Fruit fly (Drosophila melanogaster) whole organism, embryonic: Measurements from ENCODE around the gene CG17177.
A peak's percentile ranks its signal among the peaks of the same experiment; 100 is the strongest.

Source experiments
- Aef1 ChIP-seq: fragments of 200-800 bp; sonication (Bioruptor generic); IDR thresholded peaks from 3 replicates; pipeline ENCODE4 v1.3.6; 2022; ENCODE audit warnings: missing biosample characterization, missing genetic modification characterization
- CG11093 ChIP-seq: fragments of 200-800 bp; sonication (Bioruptor generic); IDR thresholded peaks from 3 replicates; pipeline ENCODE4 v1.3.6; 2022; ENCODE audit warnings: missing biosample characterization, missing genetic modification characterization
- CG12219 ChIP-seq: fragments of 200-800 bp; sonication (Bioruptor generic); optimal IDR thresholded peaks from 3 replicates; lab custom pipeline; 2018; ENCODE audit warnings: missing biosample characterization, mild to moderate bottlenecking, missing genetic modification characterization
- CG1233 ChIP-seq: fragments of 200-800 bp; sonication (Bioruptor generic); optimal IDR thresholded peaks from 4 replicates; lab custom pipeline; 2018; ENCODE audit warnings: missing biosample characterization, mild to moderate bottlenecking, missing genetic modification characterization
- CG15073 ChIP-seq: fragments of 200-800 bp; sonication (Bioruptor generic); optimal IDR thresholded peaks from 2 replicates; lab custom pipeline; 2016; ENCODE audit warnings: missing biosample characterization, missing genetic modification characterization
- CG16863 ChIP-seq: fragments of 200-800 bp; sonication (Bioruptor generic); optimal IDR thresholded peaks from 3 replicates; lab custom pipeline; 2016; ENCODE audit warnings: missing biosample characterization, missing genetic modification characterization
- CG17186 ChIP-seq: fragments of 200-800 bp; sonication (Bioruptor generic); optimal IDR thresholded peaks from 3 replicates; lab custom pipeline; 2017; ENCODE audit warnings: missing biosample characterization, missing genetic modification reagents, missing genetic modification characterization
- CG2712 ChIP-seq: fragments of 200-800 bp; optimal IDR thresholded peaks from 3 replicates; lab custom pipeline; 2019; ENCODE audit warnings: missing biosample characterization, mild to moderate bottlenecking, missing genetic modification characterization, moderate library complexity
- CG2889 ChIP-seq: fragments of 200-800 bp; sonication (Bioruptor generic); IDR thresholded peaks from 3 replicates; pipeline ENCODE4 v1.3.6; 2022; ENCODE audit warnings: missing biosample characterization, missing genetic modification characterization
- CG30020 ChIP-seq: fragments of 200-800 bp; optimal IDR thresholded peaks from 2 replicates; lab custom pipeline; 2019; ENCODE audit warnings: missing biosample characterization, mild to moderate bottlenecking, missing genetic modification characterization, moderate library complexity
- CG4360 ChIP-seq: fragments of 200-800 bp; sonication (Bioruptor generic); IDR thresholded peaks from 2 replicates; pipeline ENCODE4 v1.3.6; 2022; ENCODE audit warnings: missing biosample characterization, missing genetic modification characterization
- CG4424 ChIP-seq: fragments of 200-800 bp; sonication (Bioruptor generic); optimal IDR thresholded peaks from 3 replicates; lab custom pipeline; 2016; ENCODE audit warnings: missing biosample characterization, missing genetic modification characterization
- CG4730 ChIP-seq: fragments of 200-800 bp; sonication (Bioruptor generic); IDR thresholded peaks from 2 replicates; pipeline ENCODE4 v1.3.6; 2022; ENCODE audit warnings: missing biosample characterization, missing genetic modification characterization
- CG5245 ChIP-seq: fragments of 200-800 bp; sonication (Bioruptor generic); optimal IDR thresholded peaks from 3 replicates; lab custom pipeline; 2016; ENCODE audit warnings: missing biosample characterization, missing genetic modification characterization
- CG5953 ChIP-seq: fragments of 200-800 bp; sonication (Bioruptor generic); IDR thresholded peaks from 2 replicates; pipeline ENCODE4 v1.3.6; 2022; ENCODE audit warnings: missing biosample characterization, missing genetic modification characterization
- CG6654 ChIP-seq: fragments of 200-800 bp; sonication (Bioruptor generic); optimal IDR thresholded peaks from 2 replicates; lab custom pipeline; 2017; ENCODE audit warnings: missing biosample characterization, mild to moderate bottlenecking, missing genetic modification characterization
- CG7357 ChIP-seq: fragments of 200-800 bp; sonication (Bioruptor generic); IDR thresholded peaks from 3 replicates; pipeline ENCODE4 v1.3.6; 2022; ENCODE audit warnings: missing biosample characterization, missing genetic modification characterization
- CG8478 ChIP-seq: fragments of >200 bp; optimal IDR thresholded peaks from 2 replicates; lab custom pipeline; 2018
- CG8944 ChIP-seq: fragments of 200-800 bp; sonication (Bioruptor generic); optimal IDR thresholded peaks from 3 replicates; lab custom pipeline; 2016; ENCODE audit warnings: missing biosample characterization, missing genetic modification characterization
- D ChIP-seq, 2 experiments: fragments of 200-800 bp in 1 of 2; fragments of >200 bp in 1 of 2; sonication (Bioruptor generic) in 1 of 2; optimal IDR thresholded peaks; 2 replicates in 1 of 2; 3 replicates in 1 of 2; lab custom pipeline; 2017; ENCODE audit warnings: mild to moderate bottlenecking in 1 of 2, missing biosample characterization in 1 of 2, missing genetic modification characterization in 1 of 2, missing genetic modification reagents in 1 of 2
- Dad ChIP-seq: fragments of 200-800 bp; sonication (Bioruptor generic); optimal IDR thresholded peaks from 3 replicates; lab custom pipeline; 2016; ENCODE audit warnings: missing biosample characterization, missing genetic modification characterization
- Dbx ChIP-seq: fragments of 200-800 bp; sonication (Bioruptor generic); IDR thresholded peaks from 3 replicates; pipeline ENCODE4 v1.3.6; 2022; ENCODE audit warnings: missing biosample characterization, missing genetic modification characterization
- Dip2 ChIP-seq: fragments of 200-800 bp; sonication (Bioruptor generic); IDR thresholded peaks from 2 replicates; pipeline ENCODE4 v1.3.6; 2022; ENCODE audit warnings: missing biosample characterization, missing genetic modification characterization
- Dref ChIP-seq: fragments of 200-800 bp; sonication (Bioruptor generic); IDR thresholded peaks from 2 replicates; pipeline ENCODE4 v1.3.6; 2022; ENCODE audit warnings: missing biosample characterization, missing genetic modification characterization
- Hmx ChIP-seq: fragments of 200-800 bp; sonication (Bioruptor generic); optimal IDR thresholded peaks from 2 replicates; lab custom pipeline; 2016; ENCODE audit warnings: missing biosample characterization, missing genetic modification characterization
- Hr78 ChIP-seq, 2 experiments: fragments of 200-800 bp in 1 of 2; fragments of >200 bp in 1 of 2; sonication (Bioruptor generic) in 1 of 2; optimal IDR thresholded peaks; 2 replicates each; lab custom pipeline; 2017 to 2019; ENCODE audit warnings: missing biosample characterization in 2 of 2, missing genetic modification characterization in 2 of 2, mild to moderate bottlenecking in 1 of 2, moderate library complexity in 1 of 2
- Lhr ChIP-seq: fragments of 200-800 bp; sonication (Bioruptor generic); optimal IDR thresholded peaks from 3 replicates; lab custom pipeline; 2017; ENCODE audit warnings: mild to moderate bottlenecking, missing biosample characterization, missing genetic modification reagents, missing genetic modification characterization
- Mrtf ChIP-seq: fragments of 200-800 bp; sonication (Bioruptor generic); IDR thresholded peaks from 3 replicates; pipeline ENCODE4 v1.3.6; 2022; ENCODE audit warnings: missing biosample characterization, missing genetic modification characterization
- Nf-YB ChIP-seq: fragments of 200-800 bp; sonication (Bioruptor generic); optimal IDR thresholded peaks from 3 replicates; lab custom pipeline; 2019; ENCODE audit warnings: missing biosample characterization, mild to moderate bottlenecking, missing genetic modification characterization, moderate library complexity
- NfI ChIP-seq: fragments of 200-800 bp; sonication (Bioruptor generic); optimal IDR thresholded peaks from 3 replicates; lab custom pipeline; 2018; ENCODE audit warnings: missing biosample characterization, mild to moderate bottlenecking, missing genetic modification characterization, moderate library complexity
- Opbp ChIP-seq: fragments of 200-800 bp; sonication (Bioruptor generic); IDR thresholded peaks from 3 replicates; pipeline ENCODE4 v1.3.6; 2022; ENCODE audit warnings: missing biosample characterization, missing genetic modification characterization; ENCODE audit not compliant: partially characterized antibody
- Six4 ChIP-seq: fragments of 200-800 bp; sonication (Bioruptor generic); optimal IDR thresholded peaks from 2 replicates; lab custom pipeline; 2016; ENCODE audit warnings: missing biosample characterization, missing genetic modification characterization
- Tbp ChIP-seq: fragments of >200 bp; optimal IDR thresholded peaks from 2 replicates; lab custom pipeline; 2018; ENCODE audit warnings: missing biosample characterization, missing genetic modification characterization
- amos ChIP-seq: fragments of 200-800 bp; sonication (Bioruptor generic); IDR thresholded peaks from 2 replicates; pipeline ENCODE4 v1.3.6; 2022; ENCODE audit warnings: missing biosample characterization, missing genetic modification characterization; ENCODE audit not compliant: partially characterized antibody
- crp ChIP-seq, 2 experiments: fragments of 200-800 bp; sonication (Bioruptor generic); optimal IDR thresholded peaks; 2 replicates in 1 of 2; 3 replicates in 1 of 2; lab custom pipeline; 2017; ENCODE audit warnings: missing biosample characterization in 2 of 2, missing genetic modification characterization in 2 of 2, mild to moderate bottlenecking in 1 of 2, moderate library complexity in 1 of 2
- disco-r ChIP-seq: fragments of 200-800 bp; sonication (Bioruptor generic); optimal IDR thresholded peaks from 2 replicates; lab custom pipeline; 2016; ENCODE audit warnings: missing biosample characterization, missing genetic modification characterization
- ewg ChIP-seq: fragments of 200-800 bp; sonication (Bioruptor generic); optimal IDR thresholded peaks from 3 replicates; lab custom pipeline; 2017; ENCODE audit warnings: mild to moderate bottlenecking, missing biosample characterization, missing genetic modification reagents, missing genetic modification characterization
- fd102C ChIP-seq: fragments of 200-800 bp; sonication (Bioruptor generic); optimal IDR thresholded peaks from 2 replicates; lab custom pipeline; 2018; ENCODE audit warnings: missing biosample characterization, mild to moderate bottlenecking, missing genetic modification characterization, moderate library complexity
- fu2 ChIP-seq: fragments of 200-800 bp; sonication (Bioruptor generic); optimal IDR thresholded peaks from 2 replicates; lab custom pipeline; 2016; ENCODE audit warnings: missing biosample characterization, missing genetic modification characterization
- gsb ChIP-seq: fragments of 200-800 bp; sonication (Bioruptor generic); IDR thresholded peaks from 2 replicates; pipeline ENCODE4 v1.3.6; 2022; ENCODE audit warnings: missing biosample characterization, missing genetic modification characterization
- gsb-n ChIP-seq: fragments of 200-800 bp; sonication (Bioruptor generic); optimal IDR thresholded peaks from 3 replicates; lab custom pipeline; 2018; ENCODE audit warnings: missing biosample characterization, mild to moderate bottlenecking, missing genetic modification characterization
- jigr1 ChIP-seq: fragments of 200-800 bp; sonication (Bioruptor generic); IDR thresholded peaks from 3 replicates; pipeline ENCODE4 v1.3.6; 2022; ENCODE audit warnings: missing biosample characterization, missing genetic modification characterization
- knrl ChIP-seq: fragments of 200-800 bp; sonication (Bioruptor generic); IDR thresholded peaks from 3 replicates; pipeline ENCODE4 v1.3.6; 2022; ENCODE audit warnings: missing biosample characterization, missing genetic modification characterization; ENCODE audit not compliant: partially characterized antibody
- ranshi ChIP-seq: fragments of 200-800 bp; sonication (Bioruptor generic); IDR thresholded peaks from 2 replicates; pipeline ENCODE4 v1.3.6; 2022; ENCODE audit warnings: missing biosample characterization, missing genetic modification characterization
- seq ChIP-seq: fragments of 200-800 bp; sonication (Bioruptor generic); IDR thresholded peaks from 2 replicates; pipeline ENCODE4 v1.3.6; 2022; ENCODE audit warnings: missing biosample characterization, missing genetic modification characterization
- sna ChIP-seq: fragments of 200-800 bp; sonication (Bioruptor generic); IDR thresholded peaks from 2 replicates; pipeline ENCODE4 v1.3.6; 2022; ENCODE audit warnings: missing biosample characterization, missing genetic modification characterization; ENCODE audit not compliant: partially characterized antibody
- stc ChIP-seq: fragments of 200-800 bp; sonication (Bioruptor generic); IDR thresholded peaks from 2 replicates; pipeline ENCODE4 v1.3.6; 2022; ENCODE audit warnings: missing biosample characterization, missing genetic modification characterization
- tap ChIP-seq: fragments of 200-800 bp; optimal IDR thresholded peaks from 3 replicates; lab custom pipeline; 2019; ENCODE audit warnings: missing biosample characterization, mild to moderate bottlenecking, missing genetic modification characterization, moderate library complexity
- unpg ChIP-seq: fragments of 200-800 bp; sonication (Bioruptor generic); optimal IDR thresholded peaks from 3 replicates; lab custom pipeline; 2018; ENCODE audit warnings: missing biosample characterization, mild to moderate bottlenecking, missing genetic modification characterization, moderate library complexity

The CG17177 gene

dm6 chr3L:14661567-14662258 lies 39.8 kb downstream of the CG17177 start (continued):
- TF ChIP-seq crp (GFP tag; optimal IDR thresholded peaks at IDR 0.05; lab: Kevin White, UChicago) = peak in 1 of 2 experiments; percentile 34
- peak; percentile 50 for TF ChIP-seq Nf-YB
- TF ChIP-seq CG8478 = no peak
- TF ChIP-seq disco-r (GFP tag; lab: Kevin White, UChicago) = peak; percentile 58
- TF ChIP-seq CG16863 (GFP tag; lab: Kevin White, UChicago) = peak; percentile 80
- TF ChIP-seq CG4730 (GFP tag; lab: Robert Waterston, UW) = peak; percentile 63; the same call in 1 of the 2 replicates
- TF ChIP-seq NfI (GFP tag; lab: Kevin White, UChicago) = peak; percentile 76
- TF ChIP-seq CG4424 (GFP tag; lab: Kevin White, UChicago) = peak; percentile 74
- TF ChIP-seq Mrtf (GFP tag; lab: Robert Waterston, UW) = peak; percentile 77
- TF ChIP-seq Dip2 = no peak
- TF ChIP-seq CG17186 (GFP tag; lab: Kevin White, UChicago) = no peak
- peak; percentile 57; the same call in 1 of the 2 replicates for TF ChIP-seq CG4360 (GFP tag; lab: Robert Waterston, UW)
- no peak for TF ChIP-seq Hmx (GFP tag; lab: Kevin White, UChicago)
- TF ChIP-seq CG15073 (GFP tag; lab: Kevin White, UChicago) = no peak
- TF ChIP-seq jigr1 = 0 out of 3 replicates have a peak, but pooled peaks have one; percentile 39
- peak; percentile 81 for TF ChIP-seq Dad (GFP tag; lab: Kevin White, UChicago)
- TF ChIP-seq Tbp = no peak
- TF ChIP-seq CG1233 (GFP tag; lab: Kevin White, UChicago) = peak; percentile 58
- no peak for TF ChIP-seq knrl (GFP tag; lab: Robert Waterston, UW)
- peak; percentile 46 for TF ChIP-seq fu2 (GFP tag; lab: Kevin White, UChicago)
- TF ChIP-seq Six4 (GFP tag; lab: Kevin White, UChicago) = peak; percentile 77
- TF ChIP-seq CG8944 (GFP tag; lab: Kevin White, UChicago) = peak; percentile 61
- no peak for TF ChIP-seq Dref (GFP tag; lab: Robert Waterston, UW)
- peak; percentile 60; the same call in 2 of the 3 replicates for TF ChIP-seq Dbx
- TF ChIP-seq CG5245 (GFP tag; lab: Kevin White, UChicago) = peak; percentile 27
- TF ChIP-seq unpg (GFP tag; lab: Kevin White, UChicago) = peak; percentile 81
- TF ChIP-seq Lhr (GFP tag; lab: Kevin White, UChicago) = peak; percentile 38
- TF ChIP-seq Aef1 (GFP tag; lab: Robert Waterston, UW) = peak; percentile 76
- TF ChIP-seq stc (GFP tag; lab: Robert Waterston, UW) = peak; percentile 82
- no peak for TF ChIP-seq D (optimal IDR thresholded peaks at IDR 0.05; lab: Kevin White, UChicago)
- peak; percentile 71 for TF ChIP-seq D (GFP tag; optimal IDR thresholded peaks at IDR 0.05; lab: Kevin White, UChicago)
- no peak for TF ChIP-seq fd102C
- peak; percentile 69 for TF ChIP-seq ranshi (GFP tag; lab: Robert Waterston, UW)
- TF ChIP-seq CG2889 = peak; percentile 62; the same call in 1 of the 3 replicates
- TF ChIP-seq seq (GFP tag; lab: Robert Waterston, UW) = peak; percentile 89
- peak; percentile 85 for TF ChIP-seq CG2712 (tag; lab: Kevin White, UChicago)
- TF ChIP-seq tap (tag; lab: Kevin White, UChicago) = peak; percentile 12
- TF ChIP-seq CG7357 = peak; percentile 76; the same call in 2 of the 3 replicates
- peak; percentile 78 for TF ChIP-seq gsb-n
- TF ChIP-seq Opbp (GFP tag; lab: Robert Waterston, UW) = no peak
- TF ChIP-seq gsb (GFP tag; lab: Robert Waterston, UW) = peak; percentile 66; the same call in 1 of the 2 replicates
- TF ChIP-seq CG12219 (GFP tag; lab: Kevin White, UChicago) = peak; percentile 80
- TF ChIP-seq ewg (GFP tag; lab: Kevin White, UChicago) = peak; percentile 78
- no peak for TF ChIP-seq CG6654
- no peak for TF ChIP-seq amos (GFP tag; lab: Robert Waterston, UW)
- no peak for TF ChIP-seq CG30020 (tag; lab: Kevin White, UChicago)
- TF ChIP-seq sna (GFP tag; lab: Robert Waterston, UW) = no peak
- peak; percentile 64; the same call in 1 of the 2 replicates for TF ChIP-seq CG5953
- TF ChIP-seq Hr78 (GFP tag; optimal IDR thresholded peaks at IDR 0.05; lab: Kevin White, UChicago) = peak in 1 of 2 experiments; percentile 2
- TF ChIP-seq CG11093 (GFP tag; lab: Robert Waterston, UW) = peak; percentile 67
